Fruit fly (Drosophila melanogaster) whole organism, embryonic: ENCODE data around the gene CG31068.

Experiments used
- Aef1 ChIP-seq: fragments of 200-800 bp; sonication (Bioruptor generic); IDR thresholded peaks from 3 replicates; pipeline ENCODE4 v1.3.6; 2022; ENCODE audit warnings: missing biosample characterization, missing genetic modification characterization
- Awh ChIP-seq: fragments of 200-800 bp; sonication (Bioruptor generic); IDR thresholded peaks from 2 replicates; pipeline ENCODE4, ENCODE4 v1.3.6; 2022; ENCODE audit warnings: missing biosample characterization, missing genetic modification characterization
- B-H1 ChIP-seq: fragments of 200-800 bp; sonication (Bioruptor generic); IDR thresholded peaks from 3 replicates; pipeline ENCODE4 v1.3.6; 2022; ENCODE audit warnings: missing biosample characterization, missing genetic modification characterization
- CG10321 ChIP-seq: fragments of 200-800 bp; sonication (Bioruptor generic); IDR thresholded peaks from 2 replicates; pipeline ENCODE4 v1.3.6; 2022; ENCODE audit warnings: missing biosample characterization, missing genetic modification characterization
- CG10565 ChIP-seq: fragments of 200-800 bp; sonication (Bioruptor generic); optimal IDR thresholded peaks from 3 replicates; lab custom pipeline; 2016; ENCODE audit warnings: missing biosample characterization, mild to moderate bottlenecking, missing genetic modification characterization
- CG11093 ChIP-seq: fragments of 200-800 bp; sonication (Bioruptor generic); IDR thresholded peaks from 3 replicates; pipeline ENCODE4 v1.3.6; 2022; ENCODE audit warnings: missing biosample characterization, missing genetic modification characterization
- CG1233 ChIP-seq: fragments of 200-800 bp; sonication (Bioruptor generic); optimal IDR thresholded peaks from 4 replicates; lab custom pipeline; 2018; ENCODE audit warnings: missing biosample characterization, mild to moderate bottlenecking, missing genetic modification characterization
- CG13624 ChIP-seq: fragments of 200-800 bp; sonication (Bioruptor generic); optimal IDR thresholded peaks from 2 replicates; lab custom pipeline; 2016; ENCODE audit warnings: missing biosample characterization, missing genetic modification characterization
- CG13775 ChIP-seq: fragments of 200-800 bp; sonication (Bioruptor generic); optimal IDR thresholded peaks from 3 replicates; lab custom pipeline; 2017; ENCODE audit warnings: missing biosample characterization, mild to moderate bottlenecking, missing genetic modification characterization
- CG13894 ChIP-seq: fragments of 200-800 bp; sonication (Bioruptor generic); optimal IDR thresholded peaks from 3 replicates; lab custom pipeline; 2018; ENCODE audit warnings: missing biosample characterization, mild to moderate bottlenecking, missing genetic modification characterization, moderate library complexity
- CG15479 ChIP-seq: fragments of 200-800 bp; sonication (Bioruptor generic); optimal IDR thresholded peaks from 3 replicates; lab custom pipeline; 2019; ENCODE audit warnings: missing biosample characterization, mild to moderate bottlenecking, missing genetic modification characterization, moderate library complexity
- CG15514 ChIP-seq: fragments of 200-800 bp; sonication (Bioruptor generic); optimal IDR thresholded peaks from 3 replicates; lab custom pipeline; 2017; ENCODE audit warnings: missing biosample characterization, missing genetic modification characterization, mild to moderate bottlenecking, moderate library complexity, missing genetic modification reagents
- CG17328 ChIP-seq: fragments of 200-800 bp; sonication (Bioruptor generic); IDR thresholded peaks from 2 replicates; pipeline ENCODE4 v1.3.6; 2022; ENCODE audit warnings: missing biosample characterization, missing genetic modification characterization
- CG17361 ChIP-seq: fragments of 200-800 bp; sonication (Bioruptor generic); IDR thresholded peaks from 3 replicates; pipeline ENCODE4 v1.3.6; 2022; ENCODE audit warnings: missing biosample characterization, missing genetic modification characterization
- CG2199 ChIP-seq: fragments of 200-800 bp; sonication (Bioruptor generic); IDR thresholded peaks from 3 replicates; pipeline ENCODE4 v1.3.6; 2022; ENCODE audit warnings: missing biosample characterization, missing genetic modification characterization
- CG2202 ChIP-seq: fragments of 200-800 bp; sonication (Bioruptor generic); optimal IDR thresholded peaks from 2 replicates; lab custom pipeline; 2018; ENCODE audit warnings: missing biosample characterization, mild to moderate bottlenecking, missing genetic modification characterization
- CG7928 ChIP-seq: fragments of 200-800 bp; sonication (Bioruptor generic); optimal IDR thresholded peaks from 2 replicates; lab custom pipeline; 2017; ENCODE audit warnings: missing biosample characterization, mild to moderate bottlenecking, missing genetic modification characterization
- CkIIα-i1 ChIP-seq: fragments of 200-800 bp; sonication (Bioruptor generic); IDR thresholded peaks from 2 replicates; pipeline ENCODE4 v1.3.6; 2022; ENCODE audit warnings: missing biosample characterization, missing genetic modification characterization
- D19A ChIP-seq: fragments of 200-800 bp; optimal IDR thresholded peaks from 3 replicates; lab custom pipeline; 2019; ENCODE audit warnings: missing biosample characterization, mild to moderate bottlenecking, missing genetic modification characterization, moderate library complexity
- D19B ChIP-seq: fragments of 200-800 bp; sonication (Bioruptor generic); optimal IDR thresholded peaks from 2 replicates; lab custom pipeline; 2017; ENCODE audit warnings: missing biosample characterization, mild to moderate bottlenecking, missing genetic modification characterization
- HLH4C ChIP-seq: fragments of 200-800 bp; sonication (Bioruptor generic); IDR thresholded peaks from 3 replicates; pipeline ENCODE4 v1.3.6; 2022; ENCODE audit warnings: missing biosample characterization, missing genetic modification characterization; ENCODE audit not compliant: partially characterized antibody
- Myb ChIP-seq: fragments of 200-800 bp; sonication (Bioruptor generic); optimal IDR thresholded peaks from 2 replicates; lab custom pipeline; 2016; ENCODE audit warnings: missing biosample characterization, missing genetic modification characterization
- Xrp1 ChIP-seq: fragments of 200-800 bp; sonication (Bioruptor generic); IDR thresholded peaks from 2 replicates; pipeline ENCODE4 v1.3.6; 2022; ENCODE audit warnings: missing biosample characterization, missing genetic modification characterization
- ab ChIP-seq: fragments of 200-800 bp; sonication (Bioruptor generic); optimal IDR thresholded peaks from 2 replicates; lab custom pipeline; 2016; ENCODE audit warnings: missing biosample characterization, missing genetic modification characterization
- amos ChIP-seq: fragments of 200-800 bp; sonication (Bioruptor generic); IDR thresholded peaks from 2 replicates; pipeline ENCODE4 v1.3.6; 2022; ENCODE audit warnings: missing biosample characterization, missing genetic modification characterization; ENCODE audit not compliant: partially characterized antibody
- ato ChIP-seq: fragments of 200-800 bp; sonication (Bioruptor generic); IDR thresholded peaks from 2 replicates; pipeline ENCODE4 v1.3.6; 2022; ENCODE audit warnings: missing biosample characterization, missing genetic modification characterization; ENCODE audit not compliant: partially characterized antibody
- bsh ChIP-seq, 2 experiments: fragments of 200-800 bp; sonication (Bioruptor generic); optimal IDR thresholded peaks; 2 replicates each; lab custom pipeline; 2017 to 2018; ENCODE audit warnings: mild to moderate bottlenecking in 2 of 2, missing biosample characterization in 2 of 2, missing genetic modification characterization in 2 of 2, moderate library complexity in 1 of 2
- crp ChIP-seq, 2 experiments: fragments of 200-800 bp; sonication (Bioruptor generic); optimal IDR thresholded peaks; 2 replicates in 1 of 2; 3 replicates in 1 of 2; lab custom pipeline; 2017; ENCODE audit warnings: missing biosample characterization in 2 of 2, missing genetic modification characterization in 2 of 2, mild to moderate bottlenecking in 1 of 2, moderate library complexity in 1 of 2
- disco-r ChIP-seq: fragments of 200-800 bp; sonication (Bioruptor generic); optimal IDR thresholded peaks from 2 replicates; lab custom pipeline; 2016; ENCODE audit warnings: missing biosample characterization, missing genetic modification characterization
- dpn ChIP-seq, 2 experiments: fragments of 200-800 bp; sonication (Bioruptor generic); optimal IDR thresholded peaks; 3 replicates each; lab custom pipeline; 2016; ENCODE audit warnings: missing biosample characterization in 2 of 2, missing genetic modification characterization in 2 of 2
- eyg ChIP-seq: fragments of 200-800 bp; sonication (Bioruptor generic); optimal IDR thresholded peaks from 3 replicates; lab custom pipeline; 2016; ENCODE audit warnings: missing biosample characterization, missing genetic modification characterization
- fd64A ChIP-seq: fragments of 200-800 bp; sonication (Bioruptor generic); optimal IDR thresholded peaks from 3 replicates; lab custom pipeline; 2018; ENCODE audit warnings: missing biosample characterization, mild to moderate bottlenecking, missing genetic modification characterization
- fu2 ChIP-seq: fragments of 200-800 bp; sonication (Bioruptor generic); optimal IDR thresholded peaks from 2 replicates; lab custom pipeline; 2016; ENCODE audit warnings: missing biosample characterization, missing genetic modification characterization
- grau ChIP-seq: fragments of 200-800 bp; optimal IDR thresholded peaks from 3 replicates; lab custom pipeline; 2019; ENCODE audit warnings: missing biosample characterization, mild to moderate bottlenecking, missing genetic modification characterization, moderate library complexity
- gro ChIP-seq: fragments of 200-800 bp; sonication (Bioruptor generic); optimal IDR thresholded peaks from 2 replicates; lab custom pipeline; 2016; ENCODE audit warnings: missing biosample characterization, missing genetic modification characterization
- gsb-n ChIP-seq: fragments of 200-800 bp; sonication (Bioruptor generic); optimal IDR thresholded peaks from 3 replicates; lab custom pipeline; 2018; ENCODE audit warnings: missing biosample characterization, mild to moderate bottlenecking, missing genetic modification characterization
- hkb ChIP-seq, 2 experiments: fragments of 200-800 bp in 1 of 2; fragments of >200 bp in 1 of 2; sonication (Bioruptor generic) in 1 of 2; IDR thresholded peaks in 1 of 2; optimal IDR thresholded peaks in 1 of 2; 2 replicates each; pipeline versions ENCODE4 v1.3.6 to Lab custom; 2017 to 2022; ENCODE audit warnings: missing biosample characterization in 1 of 2, missing genetic modification characterization in 1 of 2
- jumu ChIP-seq: fragments of 200-800 bp; sonication (Bioruptor generic); optimal IDR thresholded peaks from 3 replicates; lab custom pipeline; 2016; ENCODE audit warnings: missing biosample characterization, missing genetic modification characterization
- kay ChIP-seq: fragments of 200-800 bp; sonication (Bioruptor generic); optimal IDR thresholded peaks from 2 replicates; lab custom pipeline; 2016; ENCODE audit warnings: missing biosample characterization, missing genetic modification characterization
- lbe ChIP-seq: fragments of 200-800 bp; sonication (Bioruptor generic); optimal IDR thresholded peaks from 2 replicates; lab custom pipeline; 2016; ENCODE audit warnings: missing biosample characterization, mild to moderate bottlenecking, missing genetic modification characterization
- lov ChIP-seq, 2 experiments: fragments of 200-800 bp in 1 of 2; fragments of >200 bp in 1 of 2; sonication (Bioruptor generic) in 1 of 2; IDR thresholded peaks in 1 of 2; optimal IDR thresholded peaks in 1 of 2; 2 replicates in 1 of 2; 3 replicates in 1 of 2; pipeline versions ENCODE4 v1.3.6 to Lab custom; 2017 to 2022; ENCODE audit warnings: missing biosample characterization in 1 of 2, missing genetic modification characterization in 1 of 2
- mam ChIP-seq: fragments of 200-800 bp; sonication (Bioruptor generic); optimal IDR thresholded peaks from 3 replicates; lab custom pipeline; 2016; ENCODE audit warnings: missing biosample characterization, missing genetic modification characterization
- peb ChIP-seq: fragments of 200-800 bp; sonication (Bioruptor generic); IDR thresholded peaks from 2 replicates; pipeline ENCODE4 v1.3.6; 2022; ENCODE audit warnings: missing biosample characterization, missing genetic modification characterization
- pros ChIP-seq: fragments of 200-800 bp; sonication (Bioruptor generic); optimal IDR thresholded peaks from 3 replicates; lab custom pipeline; 2019; ENCODE audit warnings: missing biosample characterization, mild to moderate bottlenecking, missing genetic modification characterization, moderate library complexity
- repo ChIP-seq: fragments of 200-800 bp; sonication (Bioruptor generic); optimal IDR thresholded peaks from 2 replicates; lab custom pipeline; 2016; ENCODE audit warnings: missing biosample characterization, missing genetic modification characterization
- rib ChIP-seq: fragments of 200-800 bp; sonication (Bioruptor generic); IDR thresholded peaks from 2 replicates; pipeline ENCODE4 v1.3.6; 2022; ENCODE audit warnings: missing biosample characterization, missing genetic modification characterization
- so ChIP-seq: fragments of 200-800 bp; sonication (Bioruptor generic); IDR thresholded peaks from 3 replicates; pipeline ENCODE4 v1.3.6; 2022; ENCODE audit warnings: missing biosample characterization, missing genetic modification characterization
- twi ChIP-seq: fragments of 200-800 bp; optimal IDR thresholded peaks from 2 replicates; lab custom pipeline; 2019; ENCODE audit warnings: missing biosample characterization, mild to moderate bottlenecking, missing genetic modification characterization, moderate library complexity

CG31068 gene

DNA sequence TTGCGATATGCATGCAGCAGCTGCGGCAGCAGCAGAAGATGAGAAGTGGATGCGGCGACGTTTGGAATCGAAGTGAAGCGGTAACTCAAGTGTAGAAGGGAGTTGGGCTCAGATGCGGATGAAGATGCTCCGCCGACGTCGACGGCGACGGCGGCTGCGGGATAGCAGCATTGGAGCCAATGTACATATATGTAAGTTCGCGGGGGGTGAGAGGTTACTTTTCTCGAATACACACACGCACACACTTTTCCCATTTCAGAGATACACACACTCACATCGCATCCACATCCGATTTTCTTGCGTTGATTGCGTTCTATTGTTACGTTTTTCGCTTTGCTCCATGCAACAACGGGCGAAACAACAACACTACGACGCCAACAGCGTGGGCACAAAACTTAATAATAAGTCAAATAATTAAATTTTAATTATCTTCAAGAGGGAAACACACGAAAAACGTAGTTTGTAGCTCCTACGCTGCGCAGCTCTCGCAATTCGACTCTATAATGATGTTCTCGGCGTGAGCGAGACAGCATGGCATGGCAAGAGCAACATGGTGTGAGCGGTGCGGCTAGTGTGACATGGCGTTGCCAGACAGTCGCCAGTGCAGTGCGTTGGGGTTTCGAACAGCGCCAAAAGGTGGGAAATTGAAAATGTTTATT, 11.4 kb downstream of the CG31068 start, which contains the start of gene CG18766 (continued):
- TF ChIP-seq rib (GFP tag; lab: Robert Waterston, UW) (no peak), B-H1 (GFP tag; lab: Robert Waterston, UW) (no peak), Xrp1 (GFP tag; lab: Robert Waterston, UW) (peak; percentile 17; the same call in 1 of the 2 replicates), CG13894 (tag; lab: Kevin White, UChicago) (peak; percentile 22), CG2202 (tag; lab: Kevin White, UChicago) (no peak), fu2 (GFP tag; lab: Kevin White, UChicago) (peak; percentile 15), eyg (GFP tag; lab: Kevin White, UChicago) (no peak), lbe (no peak), hkb (optimal IDR thresholded peaks at IDR 0.05; lab: Kevin White, UChicago) (peak; percentile 55), hkb (GFP tag; IDR thresholded peaks at IDR 0.05; lab: Robert Waterston, UW) (no peak), mam (GFP tag; lab: Kevin White, UChicago) (peak; percentile 54), Awh (0 out of 2 replicates have a peak, but pooled peaks have one; percentile 24), amos (GFP tag; lab: Robert Waterston, UW) (peak; percentile 45), ab (GFP tag; lab: Kevin White, UChicago) (peak; percentile 26), CG10565 (GFP tag; lab: Kevin White, UChicago) (no peak), CG1233 (GFP tag; lab: Kevin White, UChicago) (no peak), CG15514 (GFP tag; lab: Kevin White, UChicago) (peak; percentile 64), peb (0 out of 2 replicates have a peak, but pooled peaks have one; percentile 15), HLH4C (GFP tag; lab: Robert Waterston, UW) (peak; percentile 30; the same call in 1 of the 3 replicates), gro (peak; percentile 56), CG10321 (GFP tag; lab: Robert Waterston, UW) (peak; percentile 98), dpn (GFP tag; optimal IDR thresholded peaks at IDR 0.05; lab: Kevin White, UChicago) (peak in 1 of 2 experiments; percentile 10), CG17361 (GFP tag; lab: Robert Waterston, UW) (peak; percentile 33; the same call in 1 of the 3 replicates), D19B (GFP tag; lab: Kevin White, UChicago) (no peak), grau (peak; percentile 29), CG13624 (peak; percentile 71), ato (peak; percentile 42; the same call in 1 of the 2 replicates), kay (no peak), repo (GFP tag; lab: Kevin White, UChicago) (peak; percentile 9), so (GFP tag; lab: Robert Waterston, UW) (no peak), CG15479 (GFP tag; lab: Kevin White, UChicago) (peak; percentile 32), Aef1 (GFP tag; lab: Robert Waterston, UW) (0 out of 3 replicates have a peak, but pooled peaks have one; percentile 21), CG2199 (GFP tag; lab: Robert Waterston, UW) (peak; percentile 70; the same call in 1 of the 3 replicates), D19A (tag; lab: Kevin White, UChicago) (peak; percentile 58), pros (GFP tag; lab: Kevin White, UChicago) (peak; percentile 4), CG17328 (GFP tag; lab: Robert Waterston, UW) (no peak), crp (GFP tag; optimal IDR thresholded peaks at IDR 0.05; lab: Kevin White, UChicago) (peak in 1 of 2 experiments; percentile 20), Myb (GFP tag; lab: Kevin White, UChicago) (peak; percentile 77), CG11093 (GFP tag; lab: Robert Waterston, UW) (no peak), gsb-n (tag; lab: Kevin White, UChicago) (peak; percentile 5), disco-r (GFP tag; lab: Kevin White, UChicago) (no peak), twi (tag; lab: Kevin White, UChicago) (peak; percentile 14), CG7928 (GFP tag; lab: Kevin White, UChicago) (no peak), CG13775 (GFP tag; lab: Kevin White, UChicago) (no peak), bsh (GFP tag; optimal IDR thresholded peaks at IDR 0.05; lab: Kevin White, UChicago) (no peak), CkIIα-i1 (GFP tag; lab: Robert Waterston, UW) (no peak), lov (optimal IDR thresholded peaks at IDR 0.05; lab: Kevin White, UChicago) (no peak), lov (GFP tag; IDR thresholded peaks at IDR 0.05; lab: Robert Waterston, UW) (0 out of 3 replicates have a peak, but pooled peaks have one; percentile 30), jumu (GFP tag; lab: Kevin White, UChicago) (peak; percentile 15), fd64A (GFP tag; lab: Kevin White, UChicago) (no peak)
